Worm (Caenorhabditis elegans): ENCODE measurements around the gene npr-1.

ce11 chrX:4744037-4744436 is 25.7 kb downstream of the npr-1 start:
- no peak for TF ChIP-seq unc-130 (GFP tag; optimal IDR thresholded peaks at IDR 0.05)
- TF ChIP-seq bed-1 (GFP tag; IDR thresholded peaks at IDR 0.05) = no peak
- peak; percentile 55 for TF ChIP-seq nhr-80 (tag; optimal IDR thresholded peaks at IDR 0.05)
- no peak for TF ChIP-seq bed-2 (GFP tag; IDR thresholded peaks at IDR 0.05)
- no peak for TF ChIP-seq lir-1 (GFP tag; conservative IDR thresholded peaks at IDR 0.05)
- TF ChIP-seq F49E8.2 (tag; optimal IDR thresholded peaks at IDR 0.05; ENCODE audit: insufficient read depth) = no peak
- no peak for TF ChIP-seq tbx-9 (tag; optimal IDR thresholded peaks at IDR 0.05; ENCODE audit: borderline replicate concordance)
- TF ChIP-seq lin-35 (GFP tag; optimal IDR thresholded peaks at IDR 0.05) = no peak
